Worm (Caenorhabditis elegans) whole organism, young adult: Measurements from ENCODE around the gene Y16B4A.2.
A peak's percentile ranks its signal among the peaks of the same experiment; 100 is the strongest.

Experiments
- B0336.3 ChIP-seq: fragments of 200-800 bp; sonication (Bioruptor generic); IDR thresholded peaks from 2 replicates; pipeline ENCODE4 v1.3.6; 2022; ENCODE audit warnings: missing genetic modification characterization, missing compliant biosample characterization
- ama-1 ChIP-seq, 3 experiments: fragments of 150-350 bp in 1 of 3; sonication (generic microtip) in 2 of 3; optimal IDR thresholded peaks; 2 replicates each; lab custom pipeline; 2014 to 2018; ENCODE audit warnings: missing biosample characterization in 2 of 3, missing genetic modification characterization in 2 of 3, missing genetic modification reagents in 2 of 3
- hrde-1 ChIP-seq: sonication (generic microtip); optimal IDR thresholded peaks from 2 replicates; lab custom pipeline; 2016; ENCODE audit warnings: missing genetic modification characterization, mild to moderate bottlenecking, missing compliant biosample characterization, moderate library complexity, missing genotype, missing genetic modification reagents, borderline replicate concordance
- lin-26 ChIP-seq: fragments of 200-800 bp; sonication (Bioruptor generic); IDR thresholded peaks from 2 replicates; pipeline ENCODE4 v1.3.6; 2022; ENCODE audit warnings: missing genetic modification reagents, missing genetic modification characterization, missing compliant biosample characterization
- madf-8 ChIP-seq: fragments of 200-800 bp; sonication (Bioruptor generic); conservative IDR thresholded peaks from 2 replicates; pipeline ENCODE4 v1.3.6; 2022; ENCODE audit warnings: missing genetic modification reagents, missing genetic modification characterization, missing compliant biosample characterization
- pha-4 ChIP-seq: fragments of 150-350 bp; sonication (generic microtip); optimal IDR thresholded peaks from 2 replicates; lab custom pipeline; 2014; ENCODE audit warnings: missing biosample characterization, missing genetic modification reagents, missing genetic modification characterization
- snpc-4 ChIP-seq, 5 experiments: fragments of 150-350 bp in 1 of 5; sonication (generic microtip) in 4 of 5; optimal IDR thresholded peaks; 2 replicates each; lab custom pipeline; 2014 to 2018; ENCODE audit warnings: missing genetic modification characterization in 5 of 5, missing biosample characterization in 3 of 5, antibody characterized with exemption in 2 of 5, mild to moderate bottlenecking in 2 of 5, missing compliant biosample characterization in 2 of 5, missing genotype in 2 of 5, moderate library complexity in 2 of 5, missing genetic modification reagents in 1 of 5
- unc-62 ChIP-seq: fragments of 150-350 bp; optimal IDR thresholded peaks from 2 replicates; lab custom pipeline; 2014; ENCODE audit warnings: missing biosample characterization, missing genetic modification reagents, missing genetic modification characterization
- ztf-25 ChIP-seq: fragments of 200-800 bp; sonication (Bioruptor generic); IDR thresholded peaks from 2 replicates; pipeline ENCODE4 v1.3.6; 2022; ENCODE audit warnings: missing genetic modification reagents, missing genetic modification characterization, missing compliant biosample characterization

- no peak for TF ChIP-seq ztf-25 (GFP tag; lab: Robert Waterston, UW)
- no peak for TF ChIP-seq snpc-4 (GFP tag; optimal IDR thresholded peaks at IDR 0.05; lab: Kevin White, UChicago)
- TF ChIP-seq snpc-4 (tag; optimal IDR thresholded peaks at IDR 0.05; lab: Kevin White, UChicago): no peak
- TF ChIP-seq ama-1 (optimal IDR thresholded peaks at IDR 0.05; lab: Kevin White, UChicago): no peak
- no peak for TF ChIP-seq ama-1 (GFP tag; optimal IDR thresholded peaks at IDR 0.05; lab: Kevin White, UChicago)
- TF ChIP-seq madf-8: no peak
- no peak for TF ChIP-seq unc-62
- no peak for TF ChIP-seq lin-26 (GFP tag; lab: Robert Waterston, UW)
- no peak for TF ChIP-seq pha-4 (tag; lab: Kevin White, UChicago)
- TF ChIP-seq hrde-1 (tag; lab: Kevin White, UChicago): no peak
- peak; percentile 46; the same call in 1 of the 2 replicates for TF ChIP-seq B0336.3 (GFP tag; lab: Robert Waterston, UW)
Observed at ce11 chrX:14815412-14815811, 43.8 kb upstream of the Y16B4A.2 start.
